Fruit fly (Drosophila melanogaster): ENCODE measurements around the gene lcs.

The lcs gene

DNA sequence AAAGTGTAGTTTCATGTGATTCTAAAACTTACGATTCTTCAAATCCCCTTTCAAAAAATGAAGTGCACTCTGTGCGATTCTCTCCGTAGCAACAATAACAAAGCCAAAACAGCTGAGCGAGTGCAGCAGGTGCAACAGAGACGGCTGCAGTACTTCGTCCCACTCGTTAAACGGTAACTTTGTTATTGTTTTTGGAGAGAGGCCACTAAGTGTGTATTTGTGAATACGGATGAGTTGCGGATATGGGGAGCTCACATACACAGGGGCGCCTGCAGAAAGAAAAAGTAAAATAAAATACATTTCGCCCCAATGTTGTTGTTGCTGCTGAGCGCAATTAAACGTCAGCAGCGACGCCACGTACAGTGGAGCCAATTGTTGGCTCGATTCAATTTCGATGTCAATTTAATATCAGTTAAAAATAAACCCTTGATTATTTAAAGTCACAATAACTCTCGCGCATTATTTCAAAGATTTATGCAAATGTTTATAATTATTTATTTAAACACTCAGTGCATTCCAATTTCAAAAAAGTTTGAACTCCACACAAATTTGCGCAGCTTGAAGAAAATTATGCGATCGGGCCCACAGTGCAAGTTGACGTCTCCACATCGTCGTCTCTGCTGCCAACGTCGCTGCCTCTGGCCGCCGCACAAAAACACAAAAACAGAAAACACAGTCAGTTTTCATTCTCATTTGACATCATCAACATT lies 29.6 kb downstream of the lcs start (continued):
- TF ChIP-seq CG15601 (tag; optimal IDR thresholded peaks at IDR 0.05) (peak; percentile 96), cas (GFP tag; IDR thresholded peaks at IDR 0.05) (peak; percentile 90), CG17186 (GFP tag; optimal IDR thresholded peaks at IDR 0.05) (peak; percentile 86), Sin3A (optimal IDR thresholded peaks at IDR 0.05) (no peak), HLH54F (GFP tag; optimal IDR thresholded peaks at IDR 0.05) (peak; percentile 96), luna (GFP tag; optimal IDR thresholded peaks at IDR 0.05) (peak; percentile 64), klu (GFP tag; IDR thresholded peaks at IDR 0.05) (peak; percentile 94), hkb (optimal IDR thresholded peaks at IDR 0.05) (no peak), hkb (GFP tag; IDR thresholded peaks at IDR 0.05) (peak; percentile 98), Bgb (GFP tag; IDR thresholded peaks at IDR 0.05; ENCODE audit: partially characterized antibody) (no peak), slp2 (GFP tag; optimal IDR thresholded peaks at IDR 0.05) (peak; percentile 94), CG17359 (tag; optimal IDR thresholded peaks at IDR 0.05) (peak; percentile 98), CG9215 (GFP tag; IDR thresholded peaks at IDR 0.05) (peak; percentile 96), Jarid2 (GFP tag; optimal IDR thresholded peaks at IDR 0.05) (peak; percentile 88), dm (GFP tag; optimal IDR thresholded peaks at IDR 0.05) (peak; percentile 87), usp (GFP tag; optimal IDR thresholded peaks at IDR 0.05) (no peak), crol (GFP tag; IDR thresholded peaks at IDR 0.05) (peak; percentile 63), Dp (GFP tag; optimal IDR thresholded peaks at IDR 0.05) (peak; percentile 32), Dbx (GFP tag; IDR thresholded peaks at IDR 0.05) (peak; percentile 97), CG13123 (GFP tag; optimal IDR thresholded peaks at IDR 0.05) (peak; percentile 89), Atf-2 (GFP tag; optimal IDR thresholded peaks at IDR 0.05) (peak; percentile 96), lola (GFP tag; optimal IDR thresholded peaks at IDR 0.05) (peak in 1 of 3 experiments; percentile 95), CG13775 (GFP tag; optimal IDR thresholded peaks at IDR 0.05) (peak; percentile 98), CG10565 (GFP tag; optimal IDR thresholded peaks at IDR 0.05) (peak; percentile 63), CG14710 (tag; optimal IDR thresholded peaks at IDR 0.05) (peak; percentile 95), CG10321 (GFP tag; IDR thresholded peaks at IDR 0.05) (peak; percentile 78), vfl (GFP tag; optimal IDR thresholded peaks at IDR 0.05) (peak; percentile 97), tap (tag; optimal IDR thresholded peaks at IDR 0.05) (peak; percentile 98), CG15073 (GFP tag; optimal IDR thresholded peaks at IDR 0.05) (peak; percentile 85), zen (tag; optimal IDR thresholded peaks at IDR 0.05) (peak; percentile 90), z (GFP tag; IDR thresholded peaks at IDR 0.05) (peak; percentile 67; the same call in 2 of the 3 replicates), insv (GFP tag; optimal IDR thresholded peaks at IDR 0.05) (peak; percentile 39 to 83), CG8290 (GFP tag; optimal IDR thresholded peaks at IDR 0.05) (peak; percentile 90), CG8290 (tag; optimal IDR thresholded peaks at IDR 0.05) (peak; percentile 84 to 86), ewg (GFP tag; optimal IDR thresholded peaks at IDR 0.05) (peak; percentile 95), CG31365 (tag; optimal IDR thresholded peaks at IDR 0.05) (peak; percentile 88), zfh1 (GFP tag; IDR thresholded peaks at IDR 0.05) (peak; percentile 94), ato (GFP tag; IDR thresholded peaks at IDR 0.05; ENCODE audit: partially characterized antibody) (no peak), MBD-R2 (GFP tag; IDR thresholded peaks at IDR 0.05) (peak; percentile 93), Dll (GFP tag; IDR thresholded peaks at IDR 0.05; ENCODE audit: partially characterized antibody) (0 out of 4 replicates have a peak, but pooled peaks have one; percentile 45), CG1792 (GFP tag; optimal IDR thresholded peaks at IDR 0.05) (peak; percentile 89), Chrac-16 (GFP tag; optimal IDR thresholded peaks at IDR 0.05) (peak; percentile 97), kah (GFP tag; optimal IDR thresholded peaks at IDR 0.05) (peak; percentile 95), CG10654 (GFP tag; optimal IDR thresholded peaks at IDR 0.05) (peak; percentile 96), CG8281 (tag; optimal IDR thresholded peaks at IDR 0.05) (peak; percentile 91), ro (GFP tag; IDR thresholded peaks at IDR 0.05) (peak; percentile 80), scrt (GFP tag; optimal IDR thresholded peaks at IDR 0.05) (peak; percentile 95), CG18599 (GFP tag; optimal IDR thresholded peaks at IDR 0.05) (peak; percentile 99), br (optimal IDR thresholded peaks at IDR 0.05) (no peak), CG7928 (GFP tag; optimal IDR thresholded peaks at IDR 0.05) (peak; percentile 74), CG1529 (GFP tag; optimal IDR thresholded peaks at IDR 0.05) (peak; percentile 97)
